Worm (Caenorhabditis elegans) whole organism, young adult: ENCODE results near the gene F54D12.1.

Source experiments
- D2030.7 ChIP-seq: fragments of 200-800 bp; sonication (Bioruptor generic); IDR thresholded peaks from 2 replicates; pipeline ENCODE4 v1.3.6; 2022; ENCODE audit warnings: missing genetic modification reagents, missing genetic modification characterization, missing compliant biosample characterization
- T26A5.8 ChIP-seq: sonication (generic microtip); optimal IDR thresholded peaks from 2 replicates; lab custom pipeline; 2016; ENCODE audit warnings: missing genetic modification characterization, missing compliant biosample characterization
- egrh-3 ChIP-seq: fragments of 200-800 bp; sonication (Bioruptor generic); IDR thresholded peaks from 2 replicates; pipeline ENCODE4 v1.3.6; 2022; ENCODE audit warnings: missing genetic modification reagents, missing genetic modification characterization, missing compliant biosample characterization
- ets-4 ChIP-seq: fragments of 200-800 bp; sonication (Bioruptor generic); optimal IDR thresholded peaks from 2 replicates; lab custom pipeline; 2018; ENCODE audit warnings: mild to moderate bottlenecking, missing genetic modification characterization, missing compliant biosample characterization
- gei-17 ChIP-seq: fragments of 200-800 bp; sonication (Bioruptor generic); optimal IDR thresholded peaks from 2 replicates; lab custom pipeline; 2018; ENCODE audit warnings: mild to moderate bottlenecking, missing genetic modification characterization, missing compliant biosample characterization
- madf-10 ChIP-seq: sonication (generic microtip); optimal IDR thresholded peaks from 2 replicates; lab custom pipeline; 2016; ENCODE audit warnings: mild to moderate bottlenecking, missing genetic modification characterization, missing compliant biosample characterization
- rec-8 ChIP-seq, 2 experiments: sonication (generic microtip); optimal IDR thresholded peaks; 2 replicates each; lab custom pipeline; 2016; ENCODE audit warnings: mild to moderate bottlenecking in 2 of 2, missing genetic modification characterization in 2 of 2, missing genetic modification reagents in 2 of 2, missing genotype in 2 of 2, missing biosample characterization in 1 of 2, missing compliant biosample characterization in 1 of 2, moderate library complexity in 1 of 2
- snpc-3.4 ChIP-seq: sonication (generic microtip); optimal IDR thresholded peaks from 2 replicates; lab custom pipeline; 2017; ENCODE audit warnings: missing genetic modification characterization, mild to moderate bottlenecking, missing compliant biosample characterization, antibody characterized with exemption, moderate library complexity, missing genotype, missing genetic modification reagents
- snpc-4 ChIP-seq, 5 experiments: fragments of 150-350 bp in 1 of 5; sonication (generic microtip) in 4 of 5; optimal IDR thresholded peaks; 2 replicates each; lab custom pipeline; 2014 to 2018; ENCODE audit warnings: missing genetic modification characterization in 5 of 5, missing biosample characterization in 3 of 5, antibody characterized with exemption in 2 of 5, mild to moderate bottlenecking in 2 of 5, missing compliant biosample characterization in 2 of 5, missing genotype in 2 of 5, moderate library complexity in 2 of 5, missing genetic modification reagents in 1 of 5
- ztf-26 ChIP-seq: sonication (generic microtip); optimal IDR thresholded peaks from 2 replicates; lab custom pipeline; 2017; ENCODE audit warnings: missing genetic modification characterization, missing compliant biosample characterization

- TF ChIP-seq madf-10 (tag; lab: Kevin White, UChicago) (no peak), snpc-4 (GFP tag; optimal IDR thresholded peaks at IDR 0.05; lab: Kevin White, UChicago) (no peak), snpc-4 (tag; optimal IDR thresholded peaks at IDR 0.05; lab: Kevin White, UChicago) (no peak), snpc-3.4 (tag; lab: Kevin White, UChicago) (no peak), ztf-26 (no peak), D2030.7 (GFP tag; lab: Robert Waterston, UW) (no peak), egrh-3 (GFP tag; lab: Robert Waterston, UW) (no peak), gei-17 (GFP tag; lab: Kevin White, UChicago) (no peak), rec-8 (tag; optimal IDR thresholded peaks at IDR 0.05; lab: Kevin White, UChicago) (no peak), T26A5.8 (no peak), ets-4 (GFP tag; lab: Kevin White, UChicago) (no peak)
Observed at ce11 chrII:1441479-1441878, 41.3 kb downstream of the F54D12.1 start.
